Worm (Caenorhabditis elegans): Measurements from ENCODE around the gene tag-209.

- TF ChIP-seq unc-39 (tag; optimal IDR thresholded peaks at IDR 0.05) (no peak), nhr-12 (tag; optimal IDR thresholded peaks at IDR 0.05) (no peak), elt-1 (tag; optimal IDR thresholded peaks at IDR 0.05; ENCODE audit: borderline replicate concordance, insufficient read depth) (no peak), nhr-2 (tag; optimal IDR thresholded peaks at IDR 0.05) (no peak), ztf-11 (tag; optimal IDR thresholded peaks at IDR 0.05) (no peak), nhr-28 (tag; optimal IDR thresholded peaks at IDR 0.05) (no peak), blmp-1 (tag; optimal IDR thresholded peaks at IDR 0.05) (no peak), lin-13 (tag; optimal IDR thresholded peaks at IDR 0.05) (no peak)
These were observed 27.7 kb upstream of the tag-209 start for ce11 chrII:10759425-10759824.
